Fruit fly (Drosophila melanogaster) Kc167 (cell line): Measurements from ENCODE around the gene PGS1.

Experiments
- Myc ChIP-seq: fragments of >200 bp; optimal IDR thresholded peaks from 2 replicates; lab custom pipeline; 2017; ENCODE audit warnings: missing external identifiers
- Sin3A ChIP-seq: fragments of >200 bp; optimal IDR thresholded peaks from 2 replicates; lab custom pipeline; 2018; ENCODE audit warnings: missing external identifiers
- h ChIP-seq: fragments of >200 bp; optimal IDR thresholded peaks from 3 replicates; lab custom pipeline; 2018; ENCODE audit warnings: missing external identifiers
- insv ChIP-seq: fragments of >200 bp; optimal IDR thresholded peaks from 3 replicates; lab custom pipeline; 2018; ENCODE audit warnings: missing external identifiers
- psq ChIP-seq: fragments of >200 bp; optimal IDR thresholded peaks from 2 replicates; lab custom pipeline; 2017; ENCODE audit warnings: missing external identifiers
- ttk ChIP-seq: sonication (Bioruptor generic); optimal IDR thresholded peaks from 2 replicates; lab custom pipeline; 2017; ENCODE audit warnings: missing external identifiers

- no peak for TF ChIP-seq h (lab: Kevin White, UChicago)
- no peak for TF ChIP-seq psq
- TF ChIP-seq Myc (lab: Kevin White, UChicago), result no peak
- no peak for TF ChIP-seq ttk
- TF ChIP-seq insv (lab: Kevin White, UChicago), result no peak
- no peak for TF ChIP-seq Sin3A (lab: Kevin White, UChicago)
Observed at dm6 chr3R:18785741-18786140, 39.9 kb upstream of the PGS1 start.
